Worm (Caenorhabditis elegans): ENCODE data around the gene vps-37.

DNA sequence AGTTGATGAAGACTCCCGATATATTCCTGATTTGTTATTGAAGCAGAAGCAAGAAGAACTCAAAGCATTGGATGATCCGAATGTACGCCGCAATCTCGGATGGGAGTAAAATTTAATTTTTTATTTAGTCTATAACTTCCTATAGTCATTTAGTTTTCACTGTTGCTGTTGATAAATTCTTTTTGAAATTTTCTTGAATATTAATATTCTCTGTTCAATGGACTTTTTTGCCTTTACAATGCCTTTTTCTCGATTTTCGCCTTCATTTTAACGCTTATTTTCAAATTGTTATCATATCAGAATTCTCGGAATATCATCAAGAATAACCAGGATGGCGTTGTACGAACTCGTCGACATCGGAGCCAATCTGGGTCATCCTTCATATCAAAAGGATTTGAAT, 1.8 kb downstream of the vps-37 start, which contains the start of gene crn-2:
- TF ChIP-seq nhr-237 (tag; optimal IDR thresholded peaks at IDR 0.05) (no peak), ztf-11 (tag; optimal IDR thresholded peaks at IDR 0.05) (no peak), ces-1 (GFP tag; optimal IDR thresholded peaks at IDR 0.05) (no peak), nhr-28 (tag; optimal IDR thresholded peaks at IDR 0.05) (no peak), nhr-76 (tag; optimal IDR thresholded peaks at IDR 0.05) (no peak), sptf-1 (tag; optimal IDR thresholded peaks at IDR 0.05) (no peak), pha-4 (tag; optimal IDR thresholded peaks at IDR 0.05) (no peak), snpc-4 (tag; optimal IDR thresholded peaks at IDR 0.05) (no peak), mls-2 (tag; optimal IDR thresholded peaks at IDR 0.05) (no peak), lsy-2 (tag; optimal IDR thresholded peaks at IDR 0.05) (no peak), mab-5 (tag; optimal IDR thresholded peaks at IDR 0.05) (no peak)

Measured in whole organism, mixed stage, embryonic.